Fruit fly (Drosophila melanogaster): Measurements from ENCODE around the gene Datp.

- no peak for TF ChIP-seq usp (GFP tag; optimal IDR thresholded peaks at IDR 0.05)
- no peak for TF ChIP-seq pan (optimal IDR thresholded peaks at IDR 0.05)
- no peak for TF ChIP-seq psq (optimal IDR thresholded peaks at IDR 0.05)
- TF ChIP-seq EcR (GFP tag; optimal IDR thresholded peaks at IDR 0.05): no peak
- no peak for TF ChIP-seq CG8478 (optimal IDR thresholded peaks at IDR 0.05)
- no peak for TF ChIP-seq Dll (optimal IDR thresholded peaks at IDR 0.05)
These were observed 8.7 kb upstream of the Datp start, which contains the start of gene CG5853 for dm6 chr2L:9947265-9947664.
